Fruit fly (Drosophila melanogaster): ENCODE measurements around the gene Reck.

The Reck gene

dm6 chr3L:15013296-15013695 lies 566 bp downstream of the Reck start (continued):
- TF ChIP-seq CG10631 (GFP tag; optimal IDR thresholded peaks at IDR 0.05): peak; percentile 35
- no peak for TF ChIP-seq fkh (GFP tag; optimal IDR thresholded peaks at IDR 0.05)
- no peak for TF ChIP-seq Hr38 (GFP tag; optimal IDR thresholded peaks at IDR 0.05)
- TF ChIP-seq vri (GFP tag; optimal IDR thresholded peaks at IDR 0.05): no peak
- TF ChIP-seq CG11762 (GFP tag; optimal IDR thresholded peaks at IDR 0.05; ENCODE audit: insufficient read depth): peak; percentile 30
- peak; percentile 47 for TF ChIP-seq CG1621 (tag; optimal IDR thresholded peaks at IDR 0.05)
- TF ChIP-seq Gug (GFP tag; IDR thresholded peaks at IDR 0.05): no peak
- TF ChIP-seq CG6163 (GFP tag; IDR thresholded peaks at IDR 0.05): no peak
- TF ChIP-seq Hr39 (GFP tag; optimal IDR thresholded peaks at IDR 0.05): peak; percentile 12
- TF ChIP-seq CG10669 (GFP tag; optimal IDR thresholded peaks at IDR 0.05): peak; percentile 61
- TF ChIP-seq CG3032 (tag; optimal IDR thresholded peaks at IDR 0.05): peak; percentile 64
- TF ChIP-seq CG34406 (GFP tag; optimal IDR thresholded peaks at IDR 0.05): peak; percentile 8
- TF ChIP-seq CG32006 (GFP tag; optimal IDR thresholded peaks at IDR 0.05): peak; percentile 60
- TF ChIP-seq Hr4 (GFP tag; optimal IDR thresholded peaks at IDR 0.05): peak; percentile 41
- no peak for TF ChIP-seq Sox102F (GFP tag; optimal IDR thresholded peaks at IDR 0.05)
- TF ChIP-seq Sox15 (GFP tag; optimal IDR thresholded peaks at IDR 0.05): no peak
- TF ChIP-seq CG8119 (GFP tag; IDR thresholded peaks at IDR 0.05): peak; percentile 52; the same call in 2 of the 3 replicates
- TF ChIP-seq Lpt (GFP tag; optimal IDR thresholded peaks at IDR 0.05): no peak

dm6 chr3L:15011638-15012335 lies 2.1 kb downstream of the Reck start:
- TF ChIP-seq topi (GFP tag; optimal IDR thresholded peaks at IDR 0.05) (peak; percentile 59), CG9139 (GFP tag; optimal IDR thresholded peaks at IDR 0.05) (peak; percentile 42), CG15336 (GFP tag; IDR thresholded peaks at IDR 0.05) (peak; percentile 87), Smox (GFP tag; optimal IDR thresholded peaks at IDR 0.05) (peak; percentile 51), Lpt (GFP tag; optimal IDR thresholded peaks at IDR 0.05) (peak; percentile 63), CG6792 (GFP tag; optimal IDR thresholded peaks at IDR 0.05) (peak; percentile 64), Gug (GFP tag; IDR thresholded peaks at IDR 0.05) (peak; percentile 81), CG10631 (GFP tag; optimal IDR thresholded peaks at IDR 0.05) (peak; percentile 79), pdm3 (GFP tag; optimal IDR thresholded peaks at IDR 0.05) (peak; percentile 77), cyc (GFP tag; optimal IDR thresholded peaks at IDR 0.05) (peak; percentile 20), dsx (GFP tag; optimal IDR thresholded peaks at IDR 0.05; ENCODE audit: poor library complexity, severe bottlenecking) (peak; percentile 83), CG6163 (GFP tag; IDR thresholded peaks at IDR 0.05) (peak; percentile 87), Hr4 (GFP tag; optimal IDR thresholded peaks at IDR 0.05) (peak; percentile 86), spab (GFP tag; optimal IDR thresholded peaks at IDR 0.05) (peak; percentile 75), Eip75B (GFP tag; optimal IDR thresholded peaks at IDR 0.05) (peak; percentile 80), CG11902 (GFP tag; optimal IDR thresholded peaks at IDR 0.05) (peak; percentile 34), CG7368 (GFP tag; optimal IDR thresholded peaks at IDR 0.05) (peak; percentile 51), Ets21C (GFP tag; optimal IDR thresholded peaks at IDR 0.05) (peak; percentile 25), CG6854 (GFP tag; optimal IDR thresholded peaks at IDR 0.05) (no peak), CG1621 (tag; optimal IDR thresholded peaks at IDR 0.05) (peak; percentile 64), CG10669 (GFP tag; optimal IDR thresholded peaks at IDR 0.05) (peak; percentile 73), salr (GFP tag; optimal IDR thresholded peaks at IDR 0.05) (peak; percentile 44 to 72), CG4318 (GFP tag; optimal IDR thresholded peaks at IDR 0.05) (peak; percentile 38), ss (GFP tag; optimal IDR thresholded peaks at IDR 0.05) (peak; percentile 62 to 81), CG8119 (GFP tag; IDR thresholded peaks at IDR 0.05) (peak; percentile 87), Sox14 (GFP tag; optimal IDR thresholded peaks at IDR 0.05) (peak; percentile 71), CG11762 (GFP tag; optimal IDR thresholded peaks at IDR 0.05; ENCODE audit: insufficient read depth) (peak; percentile 54), CG8319 (GFP tag; optimal IDR thresholded peaks at IDR 0.05) (peak; percentile 41), dac (GFP tag; optimal IDR thresholded peaks at IDR 0.05) (no peak), eg (GFP tag; IDR thresholded peaks at IDR 0.05) (peak; percentile 85), fd59A (GFP tag; optimal IDR thresholded peaks at IDR 0.05) (peak; percentile 54), fkh (GFP tag; optimal IDR thresholded peaks at IDR 0.05) (no peak), Eip93F (GFP tag; optimal IDR thresholded peaks at IDR 0.05) (no peak), Hr39 (GFP tag; optimal IDR thresholded peaks at IDR 0.05) (peak; percentile 34), lz (GFP tag; optimal IDR thresholded peaks at IDR 0.05) (peak; percentile 55), CG3032 (tag; optimal IDR thresholded peaks at IDR 0.05) (peak; percentile 82), Sox102F (GFP tag; optimal IDR thresholded peaks at IDR 0.05) (peak; percentile 33), Ets96B (tag; optimal IDR thresholded peaks at IDR 0.05) (peak; percentile 88), net (GFP tag; optimal IDR thresholded peaks at IDR 0.05) (peak; percentile 77), Blimp-1 (GFP tag; optimal IDR thresholded peaks at IDR 0.05) (no peak), Met (GFP tag; optimal IDR thresholded peaks at IDR 0.05) (peak; percentile 59)

Data from whole organism, prepupa.